Worm (Caenorhabditis elegans): ENCODE measurements around the gene F55F10.1.

F55F10.1 gene

ce11 chrIV:4423026-4423425 lies 62.4 kb downstream of the F55F10.1 start:
- no peak for TF ChIP-seq fkh-6 (tag; optimal IDR thresholded peaks at IDR 0.05)
- no peak for TF ChIP-seq eyg-1 (tag; optimal IDR thresholded peaks at IDR 0.05)

DNA sequence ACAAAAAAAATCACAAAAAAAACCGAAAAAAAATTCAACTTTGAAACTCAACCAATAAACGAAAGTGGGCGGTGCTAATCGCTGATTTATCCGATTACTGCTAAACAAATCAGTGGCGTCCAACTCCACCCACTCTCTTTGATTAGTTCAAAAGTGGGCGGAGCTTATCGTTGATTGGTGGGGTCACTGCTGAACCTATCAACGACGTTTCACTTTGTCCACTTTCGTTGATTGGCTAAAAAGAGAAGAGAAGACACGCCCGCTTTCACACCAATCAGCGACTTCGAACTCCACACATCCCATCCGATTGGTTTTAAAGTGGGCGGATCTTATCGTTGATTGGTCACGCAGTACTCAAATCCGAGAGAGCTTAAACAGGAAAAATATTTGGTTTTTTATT lies 63.2 kb downstream of the F55F10.1 start:
- no peak for TF ChIP-seq pat-9 (tag; optimal IDR thresholded peaks at IDR 0.05)
- TF ChIP-seq K02D7.2 (tag; optimal IDR thresholded peaks at IDR 0.05) = no peak
- TF ChIP-seq lin-11 (tag; optimal IDR thresholded peaks at IDR 0.05) = no peak
- TF ChIP-seq mec-3 (tag; optimal IDR thresholded peaks at IDR 0.05; ENCODE audit: borderline replicate concordance) = no peak
- TF ChIP-seq nfya-1 (tag; optimal IDR thresholded peaks at IDR 0.05) = peak; percentile 99
- no peak for TF ChIP-seq rnt-1 (tag; optimal IDR thresholded peaks at IDR 0.05)
- TF ChIP-seq dve-1 (tag; optimal IDR thresholded peaks at IDR 0.05) = no peak

ce11 chrIV:4429901-4430300 lies 69.3 kb downstream of the F55F10.1 start, which contains the start of the genes str-185 and R08C7.5:
TSS of gene str-185 (minus strand) at chrIV:4430001.
TSS of gene R08C7.5 (plus strand) at chrIV:4430229.
- TF ChIP-seq unc-42 (tag; optimal IDR thresholded peaks at IDR 0.05) (no peak), hlh-30 (tag; optimal IDR thresholded peaks at IDR 0.05; ENCODE audit: insufficient read depth) (no peak), npax-4 (tag; optimal IDR thresholded peaks at IDR 0.05) (no peak), elt-2 (tag; optimal IDR thresholded peaks at IDR 0.05) (no peak), C08G9.2 (tag; optimal IDR thresholded peaks at IDR 0.05) (no peak), K09A11.1 (tag; optimal IDR thresholded peaks at IDR 0.05; ENCODE audit: insufficient read depth) (no peak), fax-1 (tag; optimal IDR thresholded peaks at IDR 0.05) (no peak)

ce11 chrIV:4434441-4435084 lies 73.9 kb downstream of the F55F10.1 start, which contains the start of the genes R08C7.8 and R08C7.4:
TSS of gene R08C7.8 (minus strand) at chrIV:4434541.
TSS of gene R08C7.4 (plus strand) at chrIV:4435034.
- no peak for TF ChIP-seq madf-2 (tag; optimal IDR thresholded peaks at IDR 0.05)
- TF ChIP-seq ceh-48 (tag; optimal IDR thresholded peaks at IDR 0.05) = no peak
- TF ChIP-seq T23F11.4 (GFP tag; optimal IDR thresholded peaks at IDR 0.05) = no peak
- TF ChIP-seq ceh-18 (tag; optimal IDR thresholded peaks at IDR 0.05) = no peak
- no peak for TF ChIP-seq pros-1 (tag; optimal IDR thresholded peaks at IDR 0.05)
- no peak for TF ChIP-seq unc-55 (GFP tag; optimal IDR thresholded peaks at IDR 0.05)
- TF ChIP-seq fkh-10 (GFP tag; optimal IDR thresholded peaks at IDR 0.05) = no peak
- TF ChIP-seq pqm-1 (tag; optimal IDR thresholded peaks at IDR 0.05) = no peak
- TF ChIP-seq pax-1 (tag; optimal IDR thresholded peaks at IDR 0.05) = no peak
- no peak for TF ChIP-seq hlh-6 (tag; optimal IDR thresholded peaks at IDR 0.05)
- TF ChIP-seq sox-2 (GFP tag; IDR thresholded peaks at IDR 0.05) = no peak
- no peak for TF ChIP-seq elt-2 (tag; optimal IDR thresholded peaks at IDR 0.05)
- no peak for TF ChIP-seq fax-1 (tag; optimal IDR thresholded peaks at IDR 0.05)
- no peak for TF ChIP-seq unc-86 (tag; optimal IDR thresholded peaks at IDR 0.05)
- no peak for TF ChIP-seq ama-1 (optimal IDR thresholded peaks at IDR 0.05)

All from whole organism, late embryonic.